Worm (Caenorhabditis elegans): ENCODE data around the gene B0496.11.

B0496.11 gene

DNA sequence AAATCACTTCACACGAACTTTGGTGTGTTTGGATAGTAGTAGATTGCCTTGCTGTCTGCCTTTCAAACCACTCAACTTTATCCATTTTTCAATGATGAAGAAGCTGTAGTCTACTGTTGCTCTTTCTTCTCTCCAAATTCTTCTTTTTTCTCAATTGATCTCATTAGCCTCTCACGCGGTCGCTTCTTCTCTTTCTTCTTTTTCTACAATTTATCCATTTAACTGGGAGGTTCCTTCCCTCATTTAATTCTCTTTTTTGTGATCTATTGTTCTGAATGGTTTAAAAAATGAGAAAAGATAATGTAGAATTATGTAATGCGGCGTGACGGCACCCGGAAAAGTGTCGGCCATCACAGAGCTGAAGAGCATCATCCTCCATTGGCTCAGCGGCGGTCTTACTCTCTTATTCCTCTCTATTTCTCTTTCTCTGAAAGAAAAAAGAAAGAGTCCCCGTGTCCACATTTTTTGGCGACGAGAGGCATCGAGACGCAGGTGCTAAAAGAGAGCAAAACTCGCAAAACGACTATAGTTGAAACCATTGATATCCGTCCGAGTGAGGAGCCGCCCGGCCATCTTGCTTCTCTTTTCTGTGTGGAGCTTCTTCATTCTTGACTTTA lies 33.1 kb downstream of the B0496.11 start (continued):
- TF ChIP-seq nhr-41 (GFP tag; IDR thresholded peaks at IDR 0.05) (no peak), ceh-44 (GFP tag; IDR thresholded peaks at IDR 0.05) (no peak), F49E8.2 (tag; optimal IDR thresholded peaks at IDR 0.05; ENCODE audit: borderline replicate concordance) (no peak), unc-62 (GFP tag; optimal IDR thresholded peaks at IDR 0.05 in 1 of 2) (peak in 1 of 2 experiments; percentile 76), unc-62 (tag; optimal IDR thresholded peaks at IDR 0.05) (no peak), duxl-1 (tag; optimal IDR thresholded peaks at IDR 0.05; ENCODE audit: poor library complexity) (no peak), hlh-30 (tag; optimal IDR thresholded peaks at IDR 0.05; ENCODE audit: insufficient read depth) (peak; percentile 2), hif-1 (tag; optimal IDR thresholded peaks at IDR 0.05) (peak in 1 of 2 experiments; percentile 25), ZK337.2 (GFP tag; IDR thresholded peaks at IDR 0.05) (no peak), tra-1 (GFP tag; IDR thresholded peaks at IDR 0.05) (no peak), aha-1 (tag) (peak; percentile 41), daf-8 (GFP tag; IDR thresholded peaks at IDR 0.05) (no peak), daf-12 (tag; optimal IDR thresholded peaks at IDR 0.05) (no peak), unc-130 (GFP tag; optimal IDR thresholded peaks at IDR 0.05) (no peak), egl-43 (GFP tag; IDR thresholded peaks at IDR 0.05) (no peak), ceh-82 (tag; optimal IDR thresholded peaks at IDR 0.05) (no peak), hmg-1.1 (GFP tag; IDR thresholded peaks at IDR 0.05) (0 out of 2 replicates have a peak, but pooled peaks have one; percentile 14), F37D6.2 (tag; optimal IDR thresholded peaks at IDR 0.05) (no peak), lim-7 (GFP tag; IDR thresholded peaks at IDR 0.05) (no peak), rbr-2 (tag; optimal IDR thresholded peaks at IDR 0.05) (peak; percentile 5), jun-1 (tag; optimal IDR thresholded peaks at IDR 0.05) (no peak), ztf-7 (tag; optimal IDR thresholded peaks at IDR 0.05) (no peak), mdl-1 (tag; optimal IDR thresholded peaks at IDR 0.05) (peak in 1 of 2 experiments; percentile 25), nhr-42 (GFP tag; IDR thresholded peaks at IDR 0.05) (no peak), ztf-11 (tag; optimal IDR thresholded peaks at IDR 0.05) (no peak), skn-1 (tag; optimal IDR thresholded peaks at IDR 0.05) (no peak), F44E2.7 (GFP tag; IDR thresholded peaks at IDR 0.05) (no peak), pha-4 (GFP tag; IDR thresholded peaks at IDR 0.05) (no peak), pha-4 (tag; optimal IDR thresholded peaks at IDR 0.05) (no peak), lir-3 (tag; optimal IDR thresholded peaks at IDR 0.05) (no peak), Y5F2A.4 (GFP tag; optimal IDR thresholded peaks at IDR 0.05) (no peak), Y48G9A.11 (GFP tag; IDR thresholded peaks at IDR 0.05) (no peak), nhr-76 (tag; optimal IDR thresholded peaks at IDR 0.05) (no peak), snpc-4 (tag; optimal IDR thresholded peaks at IDR 0.05) (no peak), Y75B8A.6 (GFP tag; IDR thresholded peaks at IDR 0.05) (no peak), mxl-3 (GFP tag; optimal IDR thresholded peaks at IDR 0.05) (no peak), nhr-11 (tag; optimal IDR thresholded peaks at IDR 0.05) (no peak), zfp-2 (tag; optimal IDR thresholded peaks at IDR 0.05) (no peak), snpc-1.2 (GFP tag; IDR thresholded peaks at IDR 0.05) (no peak)

DNA sequence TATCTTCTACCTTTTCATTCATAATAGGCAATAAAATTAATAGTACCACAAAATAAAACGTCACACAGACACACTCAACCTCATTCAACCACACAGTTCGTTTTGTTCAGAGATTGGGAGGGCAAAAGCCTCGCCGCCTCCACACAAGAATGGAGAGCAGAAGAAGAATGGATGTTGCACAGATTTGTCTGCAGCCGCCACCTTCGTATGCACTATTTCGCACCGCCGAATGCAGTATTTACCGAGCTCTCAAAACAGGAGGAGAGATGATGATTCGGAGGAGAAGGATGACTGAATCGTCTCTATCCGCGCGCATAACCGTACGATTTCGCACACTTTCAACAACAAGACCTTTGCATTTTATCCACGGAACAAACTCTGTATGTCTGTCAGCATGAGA lies 36.3 kb downstream of the B0496.11 start:
- TF ChIP-seq dmd-9 (GFP tag; IDR thresholded peaks at IDR 0.05) (no peak), unc-62 (GFP tag; optimal IDR thresholded peaks at IDR 0.05 in 1 of 2) (peak in 1 of 2 experiments; percentile 77), unc-62 (tag; optimal IDR thresholded peaks at IDR 0.05) (no peak), ama-1 (optimal IDR thresholded peaks at IDR 0.05) (peak; percentile 56), set-16 (GFP tag; IDR thresholded peaks at IDR 0.05) (0 out of 2 replicates have a peak, but pooled peaks have one; percentile 9), arid-1 (GFP tag; conservative IDR thresholded peaks at IDR 0.05) (0 out of 2 replicates have a peak, but pooled peaks have one; percentile 14), pha-4 (GFP tag; IDR thresholded peaks at IDR 0.05) (peak; percentile 45; the same call in 1 of the 2 replicates), pha-4 (tag; optimal IDR thresholded peaks at IDR 0.05) (no peak)

All from whole organism, L4 larva.